Worm (Caenorhabditis elegans): ENCODE results near the gene set-15.

ce11 chrIV:4810377-4810984 is 30.5 kb upstream of the set-15 start, which contains the start of gene eif-1.A:
- TF ChIP-seq chd-7 (tag; optimal IDR thresholded peaks at IDR 0.05), result no peak
- peak; percentile 46; the same call in 1 of the 2 replicates for TF ChIP-seq D2030.7 (GFP tag; IDR thresholded peaks at IDR 0.05)
- no peak for TF ChIP-seq B0336.3 (GFP tag; IDR thresholded peaks at IDR 0.05)
- TF ChIP-seq attf-5 (GFP tag; optimal IDR thresholded peaks at IDR 0.05), result peak; percentile 66

Measured in whole organism, young adult.